Fruit fly (Drosophila melanogaster): Measurements from ENCODE around the gene CG34263.

DNA sequence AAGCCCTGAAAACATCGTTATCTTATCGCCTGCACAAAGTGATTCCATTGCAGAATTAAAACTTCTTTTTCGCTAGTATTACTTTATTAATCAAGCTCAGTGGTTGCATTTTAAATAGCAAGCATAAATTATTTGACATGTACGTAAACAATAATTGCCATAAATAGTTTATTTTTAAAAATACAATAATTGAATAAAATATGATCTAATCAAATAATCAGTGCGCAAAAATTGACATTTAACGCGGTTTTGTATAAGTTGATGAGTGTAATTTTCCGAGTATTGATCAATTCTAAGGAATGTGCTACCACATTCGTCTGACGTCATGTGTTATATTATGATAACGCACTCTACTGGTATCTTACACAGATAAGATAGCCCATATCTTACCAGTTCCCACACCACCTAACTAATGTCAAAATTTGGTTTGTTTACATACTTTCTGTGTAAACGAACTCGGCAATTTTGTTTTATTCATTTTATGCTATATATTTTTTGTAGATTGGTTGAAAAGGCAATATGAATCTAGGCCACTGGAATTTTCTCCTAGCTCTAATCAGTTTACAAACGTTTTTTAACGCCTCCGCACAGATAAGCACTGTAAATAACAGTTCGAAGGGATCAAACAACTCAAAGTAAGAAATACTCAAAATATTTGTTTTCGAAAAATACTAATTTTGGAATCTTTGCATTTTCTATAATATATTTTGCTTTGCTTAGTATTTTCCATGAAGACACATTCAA lies 18.1 kb downstream of the CG34263 start, which contains the start of gene mthl14:
- TF ChIP-seq CG8478 (optimal IDR thresholded peaks at IDR 0.05) (no peak), CTCF (optimal IDR thresholded peaks at IDR 0.05) (no peak)
